Worm (Caenorhabditis elegans): ENCODE results near the gene mboa-6.
A peak's percentile ranks its signal among the peaks of the same experiment; 100 is the strongest.

The mboa-6 gene

ce11 chrIII:1918311-1918932 is 43.3 kb downstream of the mboa-6 start:
- TF ChIP-seq dao-5 (tag; optimal IDR thresholded peaks at IDR 0.05) = no peak
- TF ChIP-seq him-1 (tag; optimal IDR thresholded peaks at IDR 0.05) = no peak
- no peak for TF ChIP-seq W03F9.2 (tag; optimal IDR thresholded peaks at IDR 0.05)

- TF ChIP-seq him-1 (tag; optimal IDR thresholded peaks at IDR 0.05) = no peak
- TF ChIP-seq W03F9.2 (tag; optimal IDR thresholded peaks at IDR 0.05) = peak; percentile 86
- no peak for TF ChIP-seq dao-5 (tag; optimal IDR thresholded peaks at IDR 0.05)
These were observed 56.2 kb downstream of the mboa-6 start, which contains the start of the genes B0524.6 and pqn-41 for ce11 chrIII:1905589-1905988. Gene B0524.6, minus strand, starts transcription at chrIII:1905640. Gene pqn-41, plus strand, starts transcription at chrIII:1905958.

- TF ChIP-seq him-1 (tag; optimal IDR thresholded peaks at IDR 0.05) = no peak
- TF ChIP-seq W03F9.2 (tag; optimal IDR thresholded peaks at IDR 0.05) = no peak
- no peak for TF ChIP-seq dao-5 (tag; optimal IDR thresholded peaks at IDR 0.05)
These were observed 57.8 kb downstream of the mboa-6 start for ce11 chrIII:1903966-1904365.
